Worm (Caenorhabditis elegans) whole organism, L3 larva: ENCODE data around the gene unc-79.

Experiments
- R02D3.7 ChIP-seq: fragments of 150-350 bp; optimal IDR thresholded peaks from 2 replicates; lab custom pipeline; 2014; ENCODE audit warnings: missing biosample characterization, missing genetic modification characterization
- ZK546.5 ChIP-seq: sonication (generic microtip); optimal IDR thresholded peaks from 2 replicates; lab custom pipeline; 2017; ENCODE audit warnings: missing biosample characterization, missing genetic modification characterization
- ama-1 ChIP-seq: fragments of 150-350 bp; optimal IDR thresholded peaks from 2 replicates; lab custom pipeline; 2018
- ceh-16 ChIP-seq: sonication (generic microtip); optimal IDR thresholded peaks from 2 replicates; lab custom pipeline; 2017; ENCODE audit warnings: missing biosample characterization, missing genetic modification characterization
- ceh-82 ChIP-seq: fragments of 150-350 bp; optimal IDR thresholded peaks from 2 replicates; lab custom pipeline; 2014; ENCODE audit warnings: missing biosample characterization, missing genetic modification characterization
- ceh-9 ChIP-seq: sonication (generic microtip); optimal IDR thresholded peaks from 2 replicates; lab custom pipeline; 2018; ENCODE audit warnings: missing biosample characterization, missing genetic modification characterization
- daf-12 ChIP-seq: fragments of 150-350 bp; optimal IDR thresholded peaks from 2 replicates; lab custom pipeline; 2014; ENCODE audit warnings: missing biosample characterization, missing genetic modification reagents, missing genetic modification characterization
- egl-27 ChIP-seq: sonication (generic microtip); optimal IDR thresholded peaks from 4 replicates; lab custom pipeline; 2017; ENCODE audit warnings: missing biosample characterization, missing genetic modification reagents, missing genetic modification characterization
- elt-2 ChIP-seq: sonication (generic microtip); optimal IDR thresholded peaks from 2 replicates; lab custom pipeline; 2016; ENCODE audit warnings: missing genetic modification reagents, mild to moderate bottlenecking, missing genetic modification characterization, missing compliant biosample characterization
- elt-3 ChIP-seq, 3 experiments: fragments of 150-350 bp in 1 of 3; sonication (generic microtip) in 2 of 3; optimal IDR thresholded peaks; 2 replicates in 2 of 3; 4 replicates in 1 of 3; lab custom pipeline; 2014 to 2017; ENCODE audit warnings: missing biosample characterization in 3 of 3, missing genetic modification characterization in 3 of 3
- eor-1 ChIP-seq, 2 experiments: fragments of 150-350 bp; optimal IDR thresholded peaks; 2 replicates each; lab custom pipeline; 2014 to 2018; ENCODE audit warnings: missing biosample characterization in 2 of 2, missing genetic modification characterization in 2 of 2
- fkh-10 ChIP-seq: sonication (generic microtip); optimal IDR thresholded peaks from 2 replicates; lab custom pipeline; 2017; ENCODE audit warnings: missing biosample characterization, missing genetic modification reagents, missing genetic modification characterization
- fos-1 ChIP-seq: fragments of 150-350 bp; optimal IDR thresholded peaks from 2 replicates; lab custom pipeline; 2014; ENCODE audit warnings: missing biosample characterization, missing genetic modification characterization
- hmg-11 ChIP-seq: sonication (generic microtip); optimal IDR thresholded peaks from 2 replicates; lab custom pipeline; 2016; ENCODE audit warnings: missing genetic modification characterization, missing compliant biosample characterization
- lin-15B ChIP-seq: fragments of 150-350 bp; optimal IDR thresholded peaks from 2 replicates; lab custom pipeline; 2014; ENCODE audit warnings: missing biosample characterization, missing genetic modification characterization
- lin-39 ChIP-seq: fragments of 150-350 bp; optimal IDR thresholded peaks from 2 replicates; lab custom pipeline; 2018; ENCODE audit warnings: missing biosample characterization, missing genetic modification reagents, missing genetic modification characterization
- lsy-12 ChIP-seq: sonication (generic microtip); optimal IDR thresholded peaks from 2 replicates; lab custom pipeline; 2016; ENCODE audit warnings: mild to moderate bottlenecking, missing genetic modification characterization, missing compliant biosample characterization
- nfya-1 ChIP-seq: sonication (generic microtip); optimal IDR thresholded peaks from 2 replicates; lab custom pipeline; 2017; ENCODE audit warnings: missing genetic modification characterization, mild to moderate bottlenecking, missing compliant biosample characterization, antibody characterized with exemption, moderate library complexity; ENCODE audit not compliant: insufficient read depth
- nhr-12 ChIP-seq: fragments of 150-350 bp; optimal IDR thresholded peaks from 2 replicates; lab custom pipeline; 2014; ENCODE audit warnings: missing biosample characterization, missing genetic modification characterization
- nhr-23 ChIP-seq: fragments of 150-350 bp; optimal IDR thresholded peaks from 2 replicates; lab custom pipeline; 2014; ENCODE audit warnings: missing biosample characterization, missing genetic modification reagents, missing genetic modification characterization
- nhr-237 ChIP-seq: fragments of 150-350 bp; optimal IDR thresholded peaks from 2 replicates; lab custom pipeline; 2014; ENCODE audit warnings: missing biosample characterization, missing genetic modification characterization
- nhr-25 ChIP-seq: sonication (generic microtip); optimal IDR thresholded peaks from 2 replicates; lab custom pipeline; 2017; ENCODE audit warnings: missing biosample characterization, missing genetic modification characterization
- nhr-43 ChIP-seq: sonication (generic microtip); optimal IDR thresholded peaks from 2 replicates; lab custom pipeline; 2016; ENCODE audit warnings: mild to moderate bottlenecking, missing genetic modification characterization, missing compliant biosample characterization; ENCODE audit not compliant: poor library complexity, severe bottlenecking
- nhr-67 ChIP-seq: fragments of 150-350 bp; optimal IDR thresholded peaks from 2 replicates; lab custom pipeline; 2014; ENCODE audit warnings: missing biosample characterization, missing genetic modification characterization
- nhr-76 ChIP-seq: fragments of 150-350 bp; sonication (generic microtip); optimal IDR thresholded peaks from 5 replicates; lab custom pipeline; 2014; ENCODE audit warnings: missing biosample characterization, missing genetic modification characterization
- nhr-77 ChIP-seq: fragments of 150-350 bp; optimal IDR thresholded peaks from 2 replicates; lab custom pipeline; 2014; ENCODE audit warnings: missing biosample characterization, missing genetic modification characterization
- pha-4 ChIP-seq: fragments of 150-350 bp; optimal IDR thresholded peaks from 2 replicates; lab custom pipeline; 2014; ENCODE audit warnings: missing biosample characterization, missing genetic modification reagents, missing genetic modification characterization
- pqm-1 ChIP-seq: fragments of 150-350 bp; optimal IDR thresholded peaks from 2 replicates; lab custom pipeline; 2017; ENCODE audit warnings: missing biosample characterization, missing genetic modification characterization, inconsistent platforms
- sea-2 ChIP-seq: fragments of 150-350 bp; sonication (generic microtip); optimal IDR thresholded peaks from 4 replicates; lab custom pipeline; 2014; ENCODE audit warnings: missing biosample characterization, missing genetic modification reagents, missing genetic modification characterization
- skn-1 ChIP-seq: fragments of 150-350 bp; optimal IDR thresholded peaks from 2 replicates; lab custom pipeline; 2014; ENCODE audit warnings: missing biosample characterization, missing genetic modification characterization
- snpc-4 ChIP-seq: fragments of 150-350 bp; optimal IDR thresholded peaks from 2 replicates; lab custom pipeline; 2014; ENCODE audit warnings: missing biosample characterization, missing genetic modification characterization
- unc-39 ChIP-seq: sonication (generic microtip); optimal IDR thresholded peaks from 4 replicates; lab custom pipeline; 2017; ENCODE audit warnings: missing biosample characterization, missing genetic modification characterization
- unc-62 ChIP-seq: fragments of 150-350 bp; sonication (generic microtip); optimal IDR thresholded peaks from 4 replicates; lab custom pipeline; 2014; ENCODE audit warnings: missing biosample characterization, missing genetic modification reagents, missing genetic modification characterization
- zag-1 ChIP-seq: fragments of 150-350 bp; optimal IDR thresholded peaks from 2 replicates; lab custom pipeline; 2014; ENCODE audit warnings: missing biosample characterization, missing genetic modification characterization
- ztf-4 ChIP-seq: fragments of 150-350 bp; optimal IDR thresholded peaks from 2 replicates; lab custom pipeline; 2014; ENCODE audit warnings: missing biosample characterization, missing genetic modification characterization

Gene unc-79

DNA sequence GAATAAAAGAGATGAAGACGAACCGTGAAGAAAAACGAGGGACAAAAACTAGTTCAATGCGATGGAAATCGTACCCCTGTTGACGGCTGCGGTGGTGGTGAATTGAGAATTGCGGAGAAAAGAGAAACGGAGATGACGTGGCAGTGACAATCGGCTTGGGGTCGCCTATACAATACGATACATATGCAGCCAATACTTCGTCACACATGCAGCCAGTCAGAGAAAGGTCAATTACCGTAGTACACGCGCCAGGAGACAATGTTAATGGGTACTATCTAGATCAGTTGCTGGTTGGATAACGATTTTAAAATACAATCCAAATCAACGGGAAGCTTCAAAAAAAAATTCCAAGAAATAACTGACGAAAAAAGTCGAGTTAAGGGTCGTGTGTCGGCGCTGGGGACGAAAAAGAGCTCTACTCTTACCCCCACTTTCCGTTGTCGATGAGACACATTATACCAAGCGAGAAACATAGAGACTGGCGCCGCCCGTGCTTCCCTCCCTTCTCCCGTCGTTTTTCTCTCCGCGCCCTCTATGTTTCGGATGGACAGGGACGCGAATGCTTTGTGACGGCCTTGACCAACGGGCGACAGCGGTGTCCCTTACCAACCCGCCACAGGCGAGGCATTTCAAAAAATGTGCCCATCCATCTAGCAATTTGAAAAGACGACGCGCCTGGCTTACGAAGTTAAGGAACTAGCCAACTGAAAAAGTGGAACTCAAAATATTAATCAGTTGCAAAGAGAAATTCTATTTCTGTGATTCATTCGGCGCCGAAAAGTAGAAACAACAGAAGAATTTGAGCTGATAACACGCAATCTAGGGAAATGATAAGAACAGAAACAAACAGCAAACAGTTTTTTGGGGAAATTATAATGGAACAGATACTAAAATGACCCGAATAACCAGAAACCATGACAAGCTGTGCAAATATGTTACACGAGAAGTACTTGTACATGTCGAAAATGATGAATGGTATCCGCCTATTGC lies 47.5 kb upstream of the unc-79 start:
- TF ChIP-seq nfya-1 (tag; lab: Kevin White, UChicago) (peak; percentile 63), nhr-23 (tag; lab: Kevin White, UChicago) (peak; percentile 6), pqm-1 (peak; percentile 57), lin-39 (tag; lab: Kevin White, UChicago) (peak; percentile 81), pha-4 (tag; lab: Kevin White, UChicago) (peak; percentile 17), elt-2 (peak; percentile 80), unc-62 (GFP tag; lab: Kevin White, UChicago) (no peak), nhr-25 (tag; lab: Kevin White, UChicago) (peak; percentile 31), ama-1 (lab: Kevin White, UChicago) (no peak), snpc-4 (tag; lab: Kevin White, UChicago) (peak; percentile 42), lsy-12 (no peak)

DNA sequence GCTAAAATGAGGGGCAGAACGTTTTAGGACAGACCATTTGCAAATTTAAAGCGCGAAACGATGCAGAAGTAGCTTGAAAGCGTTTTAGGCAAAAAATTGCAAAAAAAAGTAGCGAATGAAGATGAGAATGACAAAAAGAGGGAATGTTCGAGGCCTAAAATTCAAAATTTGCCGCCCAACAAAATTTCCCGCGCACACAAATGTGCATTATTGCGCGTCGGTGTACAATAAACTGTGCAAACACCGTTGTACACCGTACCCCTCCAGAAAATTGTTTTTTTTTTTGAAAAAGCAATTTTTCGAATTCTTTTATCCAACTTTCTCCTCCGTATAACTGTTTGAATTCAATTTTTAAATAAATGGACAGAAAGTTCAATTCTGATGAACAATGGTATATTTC lies 46.6 kb upstream of the unc-79 start, which contains the start of gene snpc-3.4:
snpc-3.4 (plus strand) TSS at position 237 of the 400 bp plus-strand sequence.
- TF ChIP-seq ceh-82: no peak
- no peak for TF ChIP-seq ztf-4 (tag; lab: Kevin White, UChicago)
- no peak for TF ChIP-seq zag-1 (tag; lab: Kevin White, UChicago)
- TF ChIP-seq ama-1 (lab: Kevin White, UChicago): no peak
- no peak for TF ChIP-seq fos-1 (tag; lab: Kevin White, UChicago)
- peak; percentile 41 for TF ChIP-seq hmg-11
- TF ChIP-seq egl-27: no peak
- TF ChIP-seq sea-2 (GFP tag; lab: Kevin White, UChicago): no peak
- TF ChIP-seq eor-1 (tag; optimal IDR thresholded peaks at IDR 0.05; lab: Kevin White, UChicago): no peak
- TF ChIP-seq daf-12 (tag; lab: Kevin White, UChicago): no peak
- peak; percentile 89 for TF ChIP-seq pha-4 (tag; lab: Kevin White, UChicago)
- no peak for TF ChIP-seq nhr-77 (tag; lab: Kevin White, UChicago)
- peak; percentile 92 for TF ChIP-seq nfya-1 (tag; lab: Kevin White, UChicago)
- TF ChIP-seq nhr-67 (tag; lab: Kevin White, UChicago): no peak
- TF ChIP-seq skn-1 (tag; lab: Kevin White, UChicago): peak; percentile 42
- TF ChIP-seq R02D3.7 (tag; lab: Kevin White, UChicago): no peak
- TF ChIP-seq nhr-237 (tag; lab: Kevin White, UChicago): no peak
- peak; percentile 53 for TF ChIP-seq snpc-4 (tag; lab: Kevin White, UChicago)
- TF ChIP-seq nhr-23 (tag; lab: Kevin White, UChicago): peak; percentile 57
- no peak for TF ChIP-seq ceh-16 (tag; lab: Kevin White, UChicago)
- TF ChIP-seq lin-15B (tag; lab: Kevin White, UChicago): peak; percentile 76
- TF ChIP-seq nhr-12 (tag; lab: Kevin White, UChicago): no peak
- no peak for TF ChIP-seq unc-39 (tag; lab: Kevin White, UChicago)
- no peak for TF ChIP-seq nhr-76 (tag; lab: Kevin White, UChicago)
- TF ChIP-seq lin-39 (tag; lab: Kevin White, UChicago): peak; percentile 74
- no peak for TF ChIP-seq ZK546.5 (tag; lab: Kevin White, UChicago)
- TF ChIP-seq nhr-43 (tag; lab: Kevin White, UChicago): peak; percentile 16
- TF ChIP-seq nhr-25 (tag; lab: Kevin White, UChicago): peak; percentile 68
- no peak for TF ChIP-seq fkh-10
- no peak for TF ChIP-seq lsy-12
- TF ChIP-seq, all 47 proteins: peak for 10

DNA sequence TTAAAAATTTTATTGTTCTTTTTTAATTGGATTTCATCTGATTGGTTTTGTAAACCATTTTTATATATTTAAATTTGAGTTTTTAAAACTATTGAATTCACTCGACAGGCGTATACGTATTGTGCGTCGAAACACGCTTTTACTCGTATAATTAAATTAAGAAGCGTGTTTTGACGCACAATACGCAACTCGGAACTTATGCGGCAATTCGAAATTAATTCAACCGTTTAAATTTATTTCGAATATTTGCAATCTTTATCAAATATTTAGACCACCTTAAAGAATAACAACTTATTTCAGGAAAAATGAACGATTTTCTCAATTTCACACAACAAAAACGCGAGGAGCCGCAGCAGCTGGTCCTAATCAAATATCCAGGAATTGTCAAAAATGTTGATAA lies 44.6 kb upstream of the unc-79 start, which contains the start of gene tftc-5:
tftc-5 (plus strand) TSS at position 301 of the 400 bp plus-strand sequence.
- TF ChIP-seq ZK546.5 (tag; lab: Kevin White, UChicago) (no peak), ceh-9 (tag; lab: Kevin White, UChicago) (no peak), elt-3 (tag; optimal IDR thresholded peaks at IDR 0.05; lab: Kevin White, UChicago) (no peak), lin-15B (tag; lab: Kevin White, UChicago) (no peak), zag-1 (tag; lab: Kevin White, UChicago) (no peak), ztf-4 (tag; lab: Kevin White, UChicago) (no peak), ceh-16 (tag; lab: Kevin White, UChicago) (no peak), pqm-1 (no peak)
